Worm (Caenorhabditis elegans): ENCODE data around the gene ZK688.1.

Gene ZK688.1

DNA sequence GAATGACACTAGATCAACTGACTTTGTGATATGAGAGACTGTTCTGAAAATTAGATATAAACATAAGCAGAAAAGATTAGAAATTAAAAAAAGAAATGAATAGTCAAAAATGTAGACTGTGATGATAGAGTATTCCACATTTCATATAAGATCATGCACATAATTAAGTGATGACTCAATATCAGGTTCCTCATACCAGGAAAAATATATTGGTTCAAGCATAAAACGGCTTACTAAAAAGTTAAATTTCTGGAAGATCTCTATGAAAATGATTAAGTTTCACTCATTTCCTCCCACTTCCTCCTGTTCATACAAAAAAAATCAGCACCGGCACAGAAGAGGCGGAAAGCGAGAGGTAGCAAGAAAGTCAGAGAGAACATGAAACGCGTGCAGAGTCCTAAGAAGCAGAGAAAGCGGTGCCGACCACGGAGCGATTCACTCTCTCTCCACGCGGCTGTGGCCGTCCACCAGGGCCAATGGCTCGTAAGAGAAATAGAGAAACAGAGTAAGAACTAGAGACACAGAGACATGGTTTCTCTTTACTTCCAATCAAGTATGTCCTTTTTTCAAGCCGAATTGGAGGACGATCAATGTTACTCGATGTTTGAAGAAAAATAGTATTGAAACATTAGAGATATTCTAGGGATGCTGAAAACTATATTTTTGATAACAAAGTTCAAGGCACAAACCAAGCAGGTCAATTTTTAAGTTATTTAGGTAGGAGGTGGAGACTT lies 17.6 kb upstream of the ZK688.1 start, which contains the start of the genes ZK688.5 and fahd-1 (continued):
- TF ChIP-seq C38D4.7 (GFP tag; optimal IDR thresholded peaks at IDR 0.05) (no peak), ceh-18 (tag; optimal IDR thresholded peaks at IDR 0.05) (peak; percentile 79), unc-3 (GFP tag; conservative IDR thresholded peaks at IDR 0.05) (no peak), unc-3 (tag; optimal IDR thresholded peaks at IDR 0.05) (no peak), F13H6.1 (tag; optimal IDR thresholded peaks at IDR 0.05) (peak; percentile 19), ceh-2 (tag; optimal IDR thresholded peaks at IDR 0.05) (peak; percentile 31)

DNA sequence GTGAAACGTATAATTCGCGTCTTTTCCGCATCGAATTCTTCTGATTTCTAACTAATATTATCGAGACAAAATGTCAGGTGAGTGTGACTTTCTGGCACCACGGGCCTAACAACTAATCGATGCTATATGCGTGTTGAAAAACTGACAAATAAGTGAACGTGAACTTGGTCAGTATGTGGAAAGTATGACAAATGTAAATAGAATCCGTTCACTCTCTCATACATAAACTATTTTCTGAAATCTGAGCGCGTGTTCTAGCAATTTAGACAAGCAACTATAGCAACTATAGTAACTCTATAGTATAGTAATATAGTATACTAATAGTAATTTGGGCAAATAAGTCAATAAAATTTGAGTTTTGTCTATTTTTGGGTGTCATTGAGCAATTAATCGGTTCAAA lies 17.0 kb upstream of the ZK688.1 start:
- TF ChIP-seq elt-2 (tag; optimal IDR thresholded peaks at IDR 0.05), result no peak
- no peak for TF ChIP-seq tbx-7 (tag; optimal IDR thresholded peaks at IDR 0.05)
- no peak for TF ChIP-seq gmeb-2 (tag; optimal IDR thresholded peaks at IDR 0.05)
- TF ChIP-seq ceh-22 (tag; optimal IDR thresholded peaks at IDR 0.05), result no peak
- no peak for TF ChIP-seq unc-3 (GFP tag; conservative IDR thresholded peaks at IDR 0.05)
- TF ChIP-seq unc-3 (tag; optimal IDR thresholded peaks at IDR 0.05), result no peak
- TF ChIP-seq eyg-1 (tag; optimal IDR thresholded peaks at IDR 0.05), result no peak
- no peak for TF ChIP-seq ceh-31 (tag; optimal IDR thresholded peaks at IDR 0.05)

DNA sequence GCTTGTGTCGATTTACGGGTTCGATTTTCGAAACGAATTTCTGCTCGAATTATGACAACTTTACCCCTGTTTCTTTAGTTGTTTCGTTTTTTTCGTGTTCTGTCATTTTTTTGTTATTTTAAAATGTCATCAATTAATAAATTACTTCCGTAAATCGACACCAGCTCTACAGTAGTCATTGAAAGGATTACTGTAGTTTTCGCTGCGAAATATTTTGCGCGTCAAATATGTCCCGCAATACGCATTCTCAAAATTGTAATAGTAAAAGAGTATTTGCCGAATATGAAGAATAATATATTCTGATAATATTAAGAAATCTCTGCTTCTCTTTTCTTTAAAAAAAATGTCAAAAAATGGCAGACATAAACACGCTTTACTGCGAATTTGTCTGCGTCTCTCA lies 16.1 kb upstream of the ZK688.1 start:
- no peak for TF ChIP-seq unc-42 (tag; optimal IDR thresholded peaks at IDR 0.05)
- no peak for TF ChIP-seq hlh-8 (tag; optimal IDR thresholded peaks at IDR 0.05)
- TF ChIP-seq madf-2 (tag; optimal IDR thresholded peaks at IDR 0.05), result no peak
- TF ChIP-seq ztf-16 (tag; optimal IDR thresholded peaks at IDR 0.05), result no peak
- TF ChIP-seq pax-1 (tag; optimal IDR thresholded peaks at IDR 0.05), result no peak
- no peak for TF ChIP-seq pag-3 (tag; optimal IDR thresholded peaks at IDR 0.05; ENCODE audit: borderline replicate concordance)
- TF ChIP-seq odd-2 (tag; optimal IDR thresholded peaks at IDR 0.05), result no peak
- TF ChIP-seq ceh-2 (tag; optimal IDR thresholded peaks at IDR 0.05), result no peak

DNA sequence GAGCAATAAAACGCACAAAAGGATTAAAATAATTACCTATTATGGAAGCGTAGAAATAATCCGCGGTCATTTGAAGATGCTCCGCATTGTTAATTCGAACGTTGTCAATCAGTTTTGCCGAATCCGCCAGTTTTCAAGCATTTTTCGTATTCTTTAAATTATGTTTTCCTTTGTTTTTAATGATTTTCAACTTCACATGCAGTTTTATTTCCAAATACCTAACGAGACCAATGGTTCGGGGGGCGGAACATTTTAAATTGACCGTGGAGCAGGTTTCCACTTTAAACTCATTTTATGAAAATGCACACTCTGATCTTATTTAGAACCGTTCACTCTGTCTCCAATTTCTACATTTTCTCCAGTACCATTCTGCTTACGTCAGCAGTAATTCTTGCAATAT lies 14.6 kb upstream of the ZK688.1 start, which contains the start of gene ZK688.4:
ZK688.4 (plus strand) TSS at position 301 of the 400 bp plus-strand sequence.
- TF ChIP-seq nhr-11 (tag; optimal IDR thresholded peaks at IDR 0.05) (no peak), lim-6 (tag; optimal IDR thresholded peaks at IDR 0.05) (no peak), ceh-18 (tag; optimal IDR thresholded peaks at IDR 0.05) (no peak), ceh-9 (tag; optimal IDR thresholded peaks at IDR 0.05) (no peak)

DNA sequence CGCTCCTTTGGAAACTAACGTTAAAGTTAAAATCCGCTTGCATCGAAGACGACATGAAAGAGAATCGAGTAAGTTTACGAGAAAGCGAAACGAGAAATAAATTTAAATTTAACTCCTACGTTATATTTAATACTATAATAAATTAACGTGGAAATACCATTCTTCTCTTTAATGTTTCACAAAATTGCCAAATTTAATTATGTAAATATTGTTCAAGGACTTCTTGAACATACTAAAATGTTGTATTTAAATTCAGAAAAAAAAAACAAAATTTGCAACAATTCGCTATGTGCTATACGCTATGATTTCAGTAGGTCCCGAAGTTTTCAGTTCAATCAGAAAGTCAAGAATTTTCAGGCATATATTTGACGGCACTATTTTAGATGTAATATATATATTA lies 12.4 kb upstream of the ZK688.1 start, which contains the start of gene ZK688.10:
ZK688.10 (minus strand) TSS at position 101 of the 400 bp plus-strand sequence.
- TF ChIP-seq syd-9 (tag; optimal IDR thresholded peaks at IDR 0.05) (no peak), hlh-30 (tag; optimal IDR thresholded peaks at IDR 0.05; ENCODE audit: insufficient read depth) (no peak), ceh-6 (GFP tag; optimal IDR thresholded peaks at IDR 0.05) (no peak), ets-4 (tag; optimal IDR thresholded peaks at IDR 0.05) (no peak), K02D7.2 (tag; optimal IDR thresholded peaks at IDR 0.05) (no peak), eyg-1 (tag; optimal IDR thresholded peaks at IDR 0.05) (no peak), pqm-1 (tag; optimal IDR thresholded peaks at IDR 0.05) (no peak), ceh-9 (tag; optimal IDR thresholded peaks at IDR 0.05) (no peak)

DNA sequence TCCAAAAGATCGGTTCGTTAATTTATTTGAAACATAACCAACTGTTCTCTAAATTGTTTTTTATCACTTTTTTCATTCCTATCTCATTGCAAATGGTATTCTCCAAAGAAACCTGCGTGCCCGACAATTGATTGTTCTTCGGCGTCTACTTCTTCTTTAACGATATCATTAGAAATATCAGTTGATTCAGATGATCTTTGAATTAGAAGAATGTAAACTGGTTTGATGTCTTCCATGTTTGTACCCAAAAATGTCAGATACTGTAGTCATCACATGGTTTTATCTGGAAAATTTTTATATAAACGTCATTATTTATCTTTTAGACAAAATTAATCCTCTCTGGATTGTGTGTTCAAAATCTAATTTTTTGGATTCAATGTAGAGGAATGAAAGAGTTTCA lies 11.6 kb upstream of the ZK688.1 start:
- TF ChIP-seq ceh-14 (tag; optimal IDR thresholded peaks at IDR 0.05) (no peak), syd-9 (tag; optimal IDR thresholded peaks at IDR 0.05) (no peak), unc-3 (GFP tag; conservative IDR thresholded peaks at IDR 0.05) (no peak), unc-3 (tag; optimal IDR thresholded peaks at IDR 0.05) (no peak), ceh-34 (tag; optimal IDR thresholded peaks at IDR 0.05) (no peak), ets-4 (tag; optimal IDR thresholded peaks at IDR 0.05) (no peak), ceh-22 (tag; optimal IDR thresholded peaks at IDR 0.05) (no peak), Y22D7AL.16 (tag; optimal IDR thresholded peaks at IDR 0.05) (no peak), che-1 (tag; optimal IDR thresholded peaks at IDR 0.05) (no peak), ama-1 (optimal IDR thresholded peaks at IDR 0.05) (no peak), pha-4 (tag; optimal IDR thresholded peaks at IDR 0.05) (no peak), nhr-11 (tag; optimal IDR thresholded peaks at IDR 0.05) (no peak), sox-4 (tag; optimal IDR thresholded peaks at IDR 0.05) (no peak), unc-42 (tag; optimal IDR thresholded peaks at IDR 0.05) (no peak), gmeb-2 (tag; optimal IDR thresholded peaks at IDR 0.05) (no peak), npax-4 (tag; optimal IDR thresholded peaks at IDR 0.05) (no peak)

All from whole organism, late embryonic.